Fruit fly (Drosophila melanogaster) whole organism, embryonic: Measurements from ENCODE around the gene CG31459.

Source experiments
- Adf1 ChIP-seq: fragments of 200-800 bp; sonication (Bioruptor generic); IDR thresholded peaks from 2 replicates; pipeline ENCODE4 v1.3.6; 2022; ENCODE audit warnings: missing biosample characterization, missing genetic modification characterization
- Atf3 ChIP-seq: fragments of 200-800 bp; sonication (Bioruptor generic); optimal IDR thresholded peaks from 3 replicates; lab custom pipeline; 2016; ENCODE audit warnings: missing biosample characterization, missing genetic modification characterization
- Atf6 ChIP-seq: fragments of 200-800 bp; sonication (Bioruptor generic); IDR thresholded peaks from 2 replicates; pipeline ENCODE4 v1.3.6; 2022; ENCODE audit warnings: missing biosample characterization, missing genetic modification characterization
- CG10267 ChIP-seq: fragments of 200-800 bp; sonication (Bioruptor generic); optimal IDR thresholded peaks from 2 replicates; lab custom pipeline; 2018; ENCODE audit warnings: missing biosample characterization, mild to moderate bottlenecking, missing genetic modification characterization, moderate library complexity
- CG10321 ChIP-seq: fragments of 200-800 bp; sonication (Bioruptor generic); IDR thresholded peaks from 2 replicates; pipeline ENCODE4 v1.3.6; 2022; ENCODE audit warnings: missing biosample characterization, missing genetic modification characterization
- CG10979 ChIP-seq: fragments of 200-800 bp; sonication (Bioruptor generic); optimal IDR thresholded peaks from 2 replicates; lab custom pipeline; 2018; ENCODE audit warnings: missing biosample characterization, mild to moderate bottlenecking, missing genetic modification characterization, moderate library complexity
- CG11247 ChIP-seq: fragments of 200-800 bp; sonication (Bioruptor generic); IDR thresholded peaks from 2 replicates; pipeline ENCODE4 v1.3.6; 2022; ENCODE audit warnings: missing biosample characterization, missing genetic modification characterization
- CG11723 ChIP-seq: fragments of 200-800 bp; sonication (Bioruptor generic); optimal IDR thresholded peaks from 2 replicates; lab custom pipeline; 2017; ENCODE audit warnings: missing biosample characterization, mild to moderate bottlenecking, missing genetic modification characterization
- CG12104 ChIP-seq: fragments of 200-800 bp; sonication (Bioruptor generic); optimal IDR thresholded peaks from 3 replicates; lab custom pipeline; 2016; ENCODE audit warnings: missing biosample characterization, missing genetic modification characterization
- CG14050 ChIP-seq: fragments of 200-800 bp; sonication (Bioruptor generic); IDR thresholded peaks from 3 replicates; pipeline ENCODE4 v1.3.6; 2022; ENCODE audit warnings: missing biosample characterization, missing genetic modification characterization
- CG15011 ChIP-seq: fragments of 200-800 bp; sonication (Bioruptor generic); optimal IDR thresholded peaks from 3 replicates; lab custom pipeline; 2018; ENCODE audit warnings: missing biosample characterization, mild to moderate bottlenecking, missing genetic modification characterization
- CG1603 ChIP-seq: fragments of 200-800 bp; sonication (Bioruptor generic); optimal IDR thresholded peaks from 2 replicates; lab custom pipeline; 2019; ENCODE audit warnings: missing biosample characterization, mild to moderate bottlenecking, missing genetic modification characterization, moderate library complexity
- CG17361 ChIP-seq: fragments of 200-800 bp; sonication (Bioruptor generic); IDR thresholded peaks from 3 replicates; pipeline ENCODE4 v1.3.6; 2022; ENCODE audit warnings: missing biosample characterization, missing genetic modification characterization
- CG2889 ChIP-seq: fragments of 200-800 bp; sonication (Bioruptor generic); IDR thresholded peaks from 3 replicates; pipeline ENCODE4 v1.3.6; 2022; ENCODE audit warnings: missing biosample characterization, missing genetic modification characterization
- CG31224 ChIP-seq: fragments of 200-800 bp; sonication (Bioruptor generic); IDR thresholded peaks from 2 replicates; pipeline ENCODE4 v1.3.6; 2022; ENCODE audit warnings: missing biosample characterization, missing genetic modification characterization
- CG31388 ChIP-seq: fragments of 200-800 bp; sonication (Bioruptor generic); optimal IDR thresholded peaks from 2 replicates; lab custom pipeline; 2016; ENCODE audit warnings: missing biosample characterization, missing genetic modification characterization
- CG3838 ChIP-seq: fragments of 200-800 bp; sonication (Bioruptor generic); optimal IDR thresholded peaks from 3 replicates; lab custom pipeline; 2016; ENCODE audit warnings: missing biosample characterization, missing genetic modification characterization
- CG4424 ChIP-seq: fragments of 200-800 bp; sonication (Bioruptor generic); optimal IDR thresholded peaks from 3 replicates; lab custom pipeline; 2016; ENCODE audit warnings: missing biosample characterization, missing genetic modification characterization
- CG5953 ChIP-seq: fragments of 200-800 bp; sonication (Bioruptor generic); IDR thresholded peaks from 2 replicates; pipeline ENCODE4 v1.3.6; 2022; ENCODE audit warnings: missing biosample characterization, missing genetic modification characterization
- CkIIα-i1 ChIP-seq: fragments of 200-800 bp; sonication (Bioruptor generic); IDR thresholded peaks from 2 replicates; pipeline ENCODE4 v1.3.6; 2022; ENCODE audit warnings: missing biosample characterization, missing genetic modification characterization
- Dip3 ChIP-seq: fragments of 200-800 bp; sonication (Bioruptor generic); optimal IDR thresholded peaks from 3 replicates; lab custom pipeline; 2016; ENCODE audit warnings: missing biosample characterization, missing genetic modification characterization
- Fer3 ChIP-seq: fragments of 200-800 bp; sonication (Bioruptor generic); optimal IDR thresholded peaks from 2 replicates; lab custom pipeline; 2018; ENCODE audit warnings: missing biosample characterization, mild to moderate bottlenecking, missing genetic modification characterization, moderate library complexity
- HLH54F ChIP-seq: fragments of 200-800 bp; sonication (Bioruptor generic); optimal IDR thresholded peaks from 3 replicates; lab custom pipeline; 2016; ENCODE audit warnings: missing biosample characterization, missing genetic modification characterization
- Nf-YA ChIP-seq: fragments of 200-800 bp; sonication (Bioruptor generic); IDR thresholded peaks from 2 replicates; pipeline ENCODE4 v1.3.6; 2022; ENCODE audit warnings: missing biosample characterization, missing genetic modification characterization
- Pdp1 ChIP-seq, 2 experiments: fragments of 200-800 bp; sonication (Bioruptor generic); optimal IDR thresholded peaks; 3 replicates each; lab custom pipeline; 2016; ENCODE audit warnings: missing biosample characterization in 2 of 2, missing genetic modification characterization in 2 of 2, mild to moderate bottlenecking in 1 of 2, moderate library complexity in 1 of 2
- Poxn ChIP-seq: fragments of 200-800 bp; sonication (Bioruptor generic); IDR thresholded peaks from 2 replicates; pipeline ENCODE4 v1.3.6; 2022; ENCODE audit warnings: missing biosample characterization, missing genetic modification characterization
- Side ChIP-seq: fragments of 200-800 bp; sonication (Bioruptor generic); optimal IDR thresholded peaks from 2 replicates; lab custom pipeline; 2016; ENCODE audit warnings: missing biosample characterization, missing genetic modification characterization
- Sin3A ChIP-seq: fragments of >200 bp; optimal IDR thresholded peaks from 2 replicates; lab custom pipeline; 2018
- aop ChIP-seq: fragments of 200-800 bp; sonication (Bioruptor generic); IDR thresholded peaks from 2 replicates; pipeline ENCODE4 v1.3.6; 2022; ENCODE audit warnings: missing biosample characterization, missing genetic modification characterization
- chm ChIP-seq: fragments of 200-800 bp; sonication (Bioruptor generic); IDR thresholded peaks from 2 replicates; pipeline ENCODE4 v1.3.6; 2022; ENCODE audit warnings: missing biosample characterization, missing genetic modification characterization
- chn ChIP-seq: fragments of 200-800 bp; sonication (Bioruptor generic); optimal IDR thresholded peaks from 2 replicates; lab custom pipeline; 2016; ENCODE audit warnings: missing biosample characterization, missing genetic modification characterization
- dimm ChIP-seq: fragments of 200-800 bp; sonication (Bioruptor generic); IDR thresholded peaks from 2 replicates; pipeline ENCODE4 v1.3.6; 2022; ENCODE audit warnings: missing biosample characterization, missing genetic modification characterization
- en ChIP-seq: fragments of 200-800 bp; sonication (Bioruptor generic); optimal IDR thresholded peaks from 2 replicates; lab custom pipeline; 2016; ENCODE audit warnings: missing biosample characterization, missing genetic modification characterization
- fd102C ChIP-seq: fragments of 200-800 bp; sonication (Bioruptor generic); optimal IDR thresholded peaks from 2 replicates; lab custom pipeline; 2018; ENCODE audit warnings: missing biosample characterization, mild to moderate bottlenecking, missing genetic modification characterization, moderate library complexity
- ftz-f1 ChIP-seq: fragments of 200-800 bp; sonication (Bioruptor generic); optimal IDR thresholded peaks from 2 replicates; lab custom pipeline; 2016; ENCODE audit warnings: missing biosample characterization, missing genetic modification characterization
- gt ChIP-seq: fragments of 200-800 bp; sonication (Bioruptor generic); IDR thresholded peaks from 2 replicates; pipeline ENCODE4 v1.3.6; 2022; ENCODE audit warnings: missing biosample characterization, missing genetic modification characterization
- klu ChIP-seq: fragments of 200-800 bp; sonication (Bioruptor generic); IDR thresholded peaks from 2 replicates; pipeline ENCODE4 v1.3.6; 2022; ENCODE audit warnings: missing biosample characterization, missing genetic modification characterization
- kni ChIP-seq: fragments of 200-800 bp; sonication (Bioruptor generic); optimal IDR thresholded peaks from 3 replicates; lab custom pipeline; 2017; ENCODE audit warnings: mild to moderate bottlenecking, missing biosample characterization, missing genetic modification reagents, missing genetic modification characterization
- lilli ChIP-seq: fragments of 200-800 bp; sonication (Bioruptor generic); optimal IDR thresholded peaks from 3 replicates; lab custom pipeline; 2016; ENCODE audit warnings: missing biosample characterization, missing genetic modification characterization
- lola ChIP-seq, 3 experiments: fragments of >200 bp in 2 of 3; fragments of 200-800 bp in 1 of 3; sonication (Bioruptor generic) in 1 of 3; optimal IDR thresholded peaks; 2 replicates each; lab custom pipeline; 2017 to 2019; ENCODE audit warnings: missing biosample characterization in 3 of 3, missing genetic modification characterization in 3 of 3, mild to moderate bottlenecking in 1 of 3, moderate library complexity in 1 of 3
- nmo ChIP-seq: fragments of 200-800 bp; sonication (Bioruptor generic); optimal IDR thresholded peaks from 2 replicates; lab custom pipeline; 2018; ENCODE audit warnings: missing biosample characterization, mild to moderate bottlenecking, missing genetic modification characterization, moderate library complexity
- onecut ChIP-seq: fragments of 200-800 bp; sonication (Bioruptor generic); IDR thresholded peaks from 2 replicates; pipeline ENCODE4 v1.3.6; 2022; ENCODE audit warnings: missing biosample characterization, missing genetic modification characterization
- prd ChIP-seq, 3 experiments: fragments of >200 bp in 2 of 3; fragments of 200-800 bp in 1 of 3; sonication (Bioruptor generic) in 1 of 3; optimal IDR thresholded peaks in 2 of 3; IDR thresholded peaks in 1 of 3; 2 replicates in 2 of 3; 3 replicates in 1 of 3; pipeline versions ENCODE4 v1.3.6 to Lab custom; 2017 to 2022; ENCODE audit warnings: missing biosample characterization in 1 of 3, missing genetic modification characterization in 1 of 3
- ranshi ChIP-seq: fragments of 200-800 bp; sonication (Bioruptor generic); IDR thresholded peaks from 2 replicates; pipeline ENCODE4 v1.3.6; 2022; ENCODE audit warnings: missing biosample characterization, missing genetic modification characterization
- salm ChIP-seq: fragments of 200-800 bp; sonication (Bioruptor generic); optimal IDR thresholded peaks from 2 replicates; lab custom pipeline; 2018; ENCODE audit warnings: missing biosample characterization, mild to moderate bottlenecking, missing genetic modification characterization
- sens ChIP-seq: fragments of 200-800 bp; sonication (Bioruptor generic); peaks from one replicate; lab custom pipeline; 2016; ENCODE audit warnings: missing biosample characterization, missing genetic modification characterization
- seq ChIP-seq: fragments of 200-800 bp; sonication (Bioruptor generic); IDR thresholded peaks from 2 replicates; pipeline ENCODE4 v1.3.6; 2022; ENCODE audit warnings: missing biosample characterization, missing genetic modification characterization
- sima ChIP-seq: fragments of 200-800 bp; sonication (Bioruptor generic); optimal IDR thresholded peaks from 2 replicates; lab custom pipeline; 2016; ENCODE audit warnings: missing biosample characterization, missing genetic modification characterization
- sob ChIP-seq: fragments of 200-800 bp; sonication (Bioruptor generic); IDR thresholded peaks from 2 replicates; pipeline ENCODE4 v1.3.6; 2022; ENCODE audit warnings: missing biosample characterization, missing genetic modification characterization
- sqz ChIP-seq: fragments of 200-800 bp; sonication (Bioruptor generic); optimal IDR thresholded peaks from 3 replicates; lab custom pipeline; 2018; ENCODE audit warnings: missing biosample characterization, mild to moderate bottlenecking, missing genetic modification characterization
- unpg ChIP-seq: fragments of 200-800 bp; sonication (Bioruptor generic); optimal IDR thresholded peaks from 3 replicates; lab custom pipeline; 2018; ENCODE audit warnings: missing biosample characterization, mild to moderate bottlenecking, missing genetic modification characterization, moderate library complexity
- usp ChIP-seq: fragments of >200 bp; optimal IDR thresholded peaks from 2 replicates; lab custom pipeline; 2017; ENCODE audit warnings: missing biosample characterization, missing genetic modification characterization

The CG31459 gene

dm6 chr3R:19830973-19831372, 9.7 kb upstream of the CG31459 start (continued):
- peak; percentile 90 for TF ChIP-seq unpg
- TF ChIP-seq lola (GFP tag; optimal IDR thresholded peaks at IDR 0.05; lab: Kevin White, UChicago): no peak
- TF ChIP-seq ranshi (GFP tag; lab: Robert Waterston, UW): 0 out of 2 replicates have a peak, but pooled peaks have one; percentile 40
- no peak for TF ChIP-seq Poxn
- peak; percentile 46 for TF ChIP-seq CG4424 (GFP tag; lab: Kevin White, UChicago)
- TF ChIP-seq dimm (GFP tag; lab: Robert Waterston, UW): no peak; the same call in 1 of the 2 replicates
- TF ChIP-seq CG10267 (tag; lab: Kevin White, UChicago): peak; percentile 44
- TF ChIP-seq ftz-f1: no peak
- peak; percentile 51; the same call in 1 of the 2 replicates for TF ChIP-seq CG31224 (GFP tag; lab: Robert Waterston, UW)
- peak; percentile 14 for TF ChIP-seq nmo (GFP tag; lab: Kevin White, UChicago)
- TF ChIP-seq prd (optimal IDR thresholded peaks at IDR 0.05; lab: Kevin White, UChicago): no peak
- TF ChIP-seq prd (GFP tag; IDR thresholded peaks at IDR 0.05; lab: Robert Waterston, UW): peak; percentile 68
- TF ChIP-seq onecut: peak; percentile 25
- TF ChIP-seq CG3838: no peak
- peak; percentile 29 for TF ChIP-seq Dip3 (GFP tag; lab: Kevin White, UChicago)
- TF ChIP-seq sima (GFP tag; lab: Kevin White, UChicago): no peak
- TF ChIP-seq CG10321 (GFP tag; lab: Robert Waterston, UW): no peak; the same call in 1 of the 2 replicates
- TF ChIP-seq chm (GFP tag; lab: Robert Waterston, UW): peak; percentile 40; the same call in 1 of the 2 replicates
- no peak for TF ChIP-seq chn (GFP tag; lab: Kevin White, UChicago)
- TF ChIP-seq CG2889 (GFP tag; lab: Robert Waterston, UW): peak; percentile 54; the same call in 1 of the 3 replicates
- no peak for TF ChIP-seq CG11723
- TF ChIP-seq sqz (GFP tag; lab: Kevin White, UChicago): no peak
- no peak for TF ChIP-seq Sin3A (lab: Kevin White, UChicago)
- peak; percentile 72 for TF ChIP-seq Fer3 (tag; lab: Kevin White, UChicago)
- no peak for TF ChIP-seq Nf-YA
- TF ChIP-seq Pdp1 (GFP tag; optimal IDR thresholded peaks at IDR 0.05; lab: Kevin White, UChicago): peak; percentile 46 to 60
- peak; percentile 90 for TF ChIP-seq salm (tag; lab: Kevin White, UChicago)
- TF ChIP-seq CG31388: no peak
- peak; percentile 58 for TF ChIP-seq CG10979 (tag; lab: Kevin White, UChicago)
- no peak for TF ChIP-seq kni (GFP tag; lab: Kevin White, UChicago)
- peak; percentile 92 for TF ChIP-seq sens (GFP tag; lab: Kevin White, UChicago)
- peak; percentile 49; the same call in 1 of the 2 replicates for TF ChIP-seq klu (GFP tag; lab: Robert Waterston, UW)
- peak; percentile 49; the same call in 1 of the 2 replicates for TF ChIP-seq CG11247
- peak; percentile 51 for TF ChIP-seq en
- TF ChIP-seq fd102C (GFP tag; lab: Kevin White, UChicago): no peak
- peak; percentile 71 for TF ChIP-seq seq
- TF ChIP-seq aop (GFP tag; lab: Robert Waterston, UW): no peak
- TF ChIP-seq sob: peak; percentile 72
- peak; percentile 56 for TF ChIP-seq lilli
- TF ChIP-seq Atf6 (GFP tag; lab: Robert Waterston, UW): peak; percentile 59; the same call in 1 of the 2 replicates
- peak; percentile 81 for TF ChIP-seq CG1603
- TF ChIP-seq CkIIα-i1 (GFP tag; lab: Robert Waterston, UW): no peak
- no peak for TF ChIP-seq gt (GFP tag; lab: Robert Waterston, UW)
- TF ChIP-seq Adf1 (GFP tag; lab: Robert Waterston, UW): peak; percentile 13; the same call in 1 of the 2 replicates
- TF ChIP-seq CG5953 (GFP tag; lab: Robert Waterston, UW): peak; percentile 63; the same call in 1 of the 2 replicates
- peak; percentile 42; the same call in 2 of the 3 replicates for TF ChIP-seq CG14050
- peak; percentile 62 for TF ChIP-seq CG17361
- peak; percentile 16 for TF ChIP-seq Side (GFP tag; lab: Kevin White, UChicago)
- peak; percentile 15 for TF ChIP-seq CG15011 (GFP tag; lab: Kevin White, UChicago)
- TF ChIP-seq CG12104 (GFP tag; lab: Kevin White, UChicago): no peak
- TF ChIP-seq HLH54F (GFP tag; lab: Kevin White, UChicago): peak; percentile 8
- TF ChIP-seq usp (GFP tag; lab: Kevin White, UChicago): no peak
- no peak for TF ChIP-seq Atf3 (GFP tag; lab: Kevin White, UChicago)
